Fruit fly (Drosophila melanogaster) whole organism, pupa: ENCODE measurements around the gene Hsc70-2.

Experiments
- CG10348 ChIP-seq: fragments of 200-800 bp; sonication (Bioruptor generic); IDR thresholded peaks from 2 replicates; pipeline ENCODE4 v1.3.6; 2022; ENCODE audit warnings: missing biosample characterization, missing genetic modification characterization
- CG12605 ChIP-seq: fragments of 200-800 bp; sonication (Bioruptor generic); IDR thresholded peaks from 2 replicates; pipeline ENCODE4 v1.3.6; 2022; ENCODE audit warnings: missing biosample characterization, missing genetic modification characterization
- CG13204 ChIP-seq: fragments of 200-800 bp; sonication (Bioruptor generic); optimal IDR thresholded peaks from 2 replicates; lab custom pipeline; 2018; ENCODE audit warnings: missing biosample characterization, mild to moderate bottlenecking, missing genetic modification characterization, moderate library complexity
- CG14655 ChIP-seq: fragments of 200-800 bp; sonication (Bioruptor generic); optimal IDR thresholded peaks from 3 replicates; lab custom pipeline; 2017; ENCODE audit warnings: mild to moderate bottlenecking, missing biosample characterization, missing genetic modification reagents, missing genetic modification characterization
- CG15710 ChIP-seq: fragments of 200-800 bp; sonication (Bioruptor generic); optimal IDR thresholded peaks from 2 replicates; lab custom pipeline; 2018; ENCODE audit warnings: missing biosample characterization, mild to moderate bottlenecking, missing genetic modification characterization, moderate library complexity
- CG17806 ChIP-seq: fragments of 200-800 bp; sonication (Bioruptor generic); optimal IDR thresholded peaks from 2 replicates; lab custom pipeline; 2018; ENCODE audit warnings: missing biosample characterization, mild to moderate bottlenecking, missing genetic modification characterization, moderate library complexity
- CG32121 ChIP-seq: fragments of 200-800 bp; sonication (Bioruptor generic); IDR thresholded peaks from 2 replicates; pipeline ENCODE4 v1.3.6; 2022; ENCODE audit warnings: missing biosample characterization, missing genetic modification characterization
- CG34367 ChIP-seq: fragments of 200-800 bp; sonication (Bioruptor generic); optimal IDR thresholded peaks from 2 replicates; lab custom pipeline; 2018; ENCODE audit warnings: missing biosample characterization, mild to moderate bottlenecking, missing genetic modification characterization
- CG4496 ChIP-seq: fragments of 200-800 bp; sonication (Bioruptor generic); IDR thresholded peaks from 3 replicates; pipeline ENCODE4 v1.3.6; 2022; ENCODE audit warnings: missing biosample characterization, missing genetic modification characterization
- CG8159 ChIP-seq: fragments of 200-800 bp; sonication (Bioruptor generic); optimal IDR thresholded peaks from 3 replicates; lab custom pipeline; 2018; ENCODE audit warnings: missing biosample characterization, mild to moderate bottlenecking, missing genetic modification characterization, moderate library complexity
- CG8301 ChIP-seq: fragments of 200-800 bp; sonication (Bioruptor generic); optimal IDR thresholded peaks from 2 replicates; lab custom pipeline; 2018; ENCODE audit warnings: missing biosample characterization, mild to moderate bottlenecking, missing genetic modification characterization
- CG9948 ChIP-seq: fragments of 200-800 bp; sonication (Bioruptor generic); optimal IDR thresholded peaks from 2 replicates; lab custom pipeline; 2018; ENCODE audit warnings: missing biosample characterization, mild to moderate bottlenecking, missing genetic modification characterization, moderate library complexity
- D1 ChIP-seq: fragments of 200-800 bp; sonication (Bioruptor generic); optimal IDR thresholded peaks from 2 replicates; lab custom pipeline; 2018; ENCODE audit warnings: missing biosample characterization, mild to moderate bottlenecking, missing genetic modification characterization, moderate library complexity
- EcR ChIP-seq: fragments of 200-800 bp; sonication (Bioruptor generic); optimal IDR thresholded peaks from 3 replicates; lab custom pipeline; 2019; ENCODE audit warnings: missing biosample characterization, missing genetic modification characterization, mild to moderate bottlenecking, moderate library complexity, missing genetic modification reagents
- Ets98B ChIP-seq: fragments of 200-800 bp; sonication (Bioruptor generic); IDR thresholded peaks from 2 replicates; pipeline ENCODE4 v1.3.6; 2022; ENCODE audit warnings: missing biosample characterization, missing genetic modification characterization
- Pif1A ChIP-seq: fragments of 200-800 bp; sonication (Bioruptor generic); optimal IDR thresholded peaks from 3 replicates; lab custom pipeline; 2016; ENCODE audit warnings: missing biosample characterization, missing genetic modification characterization
- Pif1B ChIP-seq: fragments of 200-800 bp; sonication (Bioruptor generic); optimal IDR thresholded peaks from 3 replicates; lab custom pipeline; 2016; ENCODE audit warnings: missing biosample characterization, missing genetic modification characterization
- Snoo ChIP-seq: fragments of 200-800 bp; sonication (Bioruptor generic); optimal IDR thresholded peaks from 3 replicates; lab custom pipeline; 2017; ENCODE audit warnings: missing biosample characterization, mild to moderate bottlenecking, missing genetic modification characterization, inconsistent platforms
- fd96Ca ChIP-seq: fragments of 200-800 bp; sonication (Bioruptor generic); IDR thresholded peaks from 3 replicates; pipeline ENCODE4 v1.3.6; 2022; ENCODE audit warnings: missing biosample characterization, missing genetic modification characterization
- gl ChIP-seq: fragments of 200-800 bp; sonication (Bioruptor generic); optimal IDR thresholded peaks from 2 replicates; lab custom pipeline; 2018; ENCODE audit warnings: missing biosample characterization, mild to moderate bottlenecking, missing genetic modification characterization
- rn ChIP-seq: fragments of 200-800 bp; sonication (Bioruptor generic); IDR thresholded peaks from 2 replicates; pipeline ENCODE4 v1.3.6; 2022; ENCODE audit warnings: missing biosample characterization, missing genetic modification characterization

Gene Hsc70-2

DNA sequence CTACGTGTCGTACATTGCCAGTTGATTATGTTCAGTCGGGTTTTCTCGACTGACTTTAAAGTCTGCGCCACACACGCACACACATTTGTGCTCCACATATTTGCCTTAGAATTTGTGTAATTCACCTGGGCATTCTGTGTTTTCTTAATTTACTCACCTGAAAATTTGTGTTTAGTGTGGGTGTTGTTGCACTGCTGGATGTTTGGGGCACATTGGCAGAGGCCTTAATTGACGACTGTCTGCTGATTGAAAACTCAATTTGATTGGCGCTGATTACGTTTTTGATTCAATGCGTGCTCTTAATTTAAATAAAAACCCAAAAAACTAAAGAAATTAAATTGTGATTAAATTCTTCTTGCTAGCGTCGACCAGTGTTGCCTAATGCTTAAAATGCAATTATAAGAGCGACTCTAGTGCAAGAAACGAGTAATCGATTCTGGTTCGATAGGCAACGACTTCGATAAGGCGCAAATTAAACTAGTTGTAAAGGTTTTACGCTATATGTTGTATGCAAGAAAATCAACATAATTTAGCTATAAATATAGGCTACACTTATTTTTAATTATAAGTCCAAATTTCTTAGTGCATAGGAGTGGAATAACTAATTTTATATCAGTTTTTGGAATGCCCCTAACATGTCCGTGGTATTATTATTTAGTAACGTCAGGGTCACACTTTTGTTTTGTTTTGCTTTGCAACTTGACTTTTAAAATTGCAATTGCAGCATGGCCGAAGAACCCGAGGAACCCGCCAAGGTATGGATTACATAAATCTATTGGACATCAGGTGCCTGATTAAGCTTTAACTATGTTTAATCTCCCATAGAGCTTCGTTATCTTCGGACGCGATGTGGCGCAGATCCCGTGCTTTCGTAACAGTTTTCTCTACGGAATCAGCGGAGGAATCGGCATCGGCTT is 14.0 kb upstream of the Hsc70-2 start, which contains the start of the genes CG46281 and CG46280:
Gene CG46281 (minus strand): TSS at position 51 of the 917 bp plus-strand sequence.
Gene CG46280 (minus strand): TSS at position 403 of the 917 bp plus-strand sequence.
- TF ChIP-seq CG12605 (GFP tag; lab: Robert Waterston, UW) (no peak), Pif1B (no peak), CG8301 (tag; lab: Kevin White, UChicago) (no peak), CG10348 (GFP tag; lab: Robert Waterston, UW) (no peak), CG32121 (GFP tag; lab: Robert Waterston, UW) (no peak), gl (no peak), fd96Ca (GFP tag; lab: Robert Waterston, UW) (no peak), Snoo (tag; lab: Kevin White, UChicago) (no peak), D1 (tag; lab: Kevin White, UChicago) (no peak), rn (GFP tag; lab: Robert Waterston, UW) (no peak), CG13204 (GFP tag; lab: Kevin White, UChicago) (no peak), CG4496 (GFP tag; lab: Robert Waterston, UW) (no peak), CG34367 (tag; lab: Kevin White, UChicago) (no peak), Ets98B (GFP tag; lab: Robert Waterston, UW) (no peak), Pif1A (GFP tag; lab: Kevin White, UChicago) (no peak), CG17806 (tag; lab: Kevin White, UChicago) (no peak), CG8159 (no peak), CG14655 (GFP tag; lab: Kevin White, UChicago) (no peak)
- TF ChIP-seq, all 21 proteins: peak for 0

dm6 chr3R:13032323-13032722 is 12.2 kb upstream of the Hsc70-2 start, which contains the start of gene ry:
TSS of gene ry (plus strand) at chr3R:13032528.
- peak; percentile 14; the same call in 1 of the 2 replicates for TF ChIP-seq CG32121 (GFP tag; lab: Robert Waterston, UW)
- TF ChIP-seq rn (GFP tag; lab: Robert Waterston, UW) = no peak
- TF ChIP-seq fd96Ca (GFP tag; lab: Robert Waterston, UW) = no peak
- TF ChIP-seq, all 21 proteins: peak for 1

- TF ChIP-seq Ets98B (GFP tag; lab: Robert Waterston, UW) = 0 out of 2 replicates have a peak, but pooled peaks have one; percentile 37
- no peak for TF ChIP-seq fd96Ca (GFP tag; lab: Robert Waterston, UW)
- TF ChIP-seq CG8301 (tag; lab: Kevin White, UChicago) = no peak
- TF ChIP-seq EcR (GFP tag; lab: Kevin White, UChicago) = no peak
- TF ChIP-seq CG4496 (GFP tag; lab: Robert Waterston, UW) = 0 out of 3 replicates have a peak, but pooled peaks have one; percentile 36
- no peak for TF ChIP-seq CG10348 (GFP tag; lab: Robert Waterston, UW)
- TF ChIP-seq CG15710 (tag; lab: Kevin White, UChicago) = no peak
- TF ChIP-seq CG8159 = no peak
- no peak for TF ChIP-seq CG13204 (GFP tag; lab: Kevin White, UChicago)
- no peak for TF ChIP-seq CG12605 (GFP tag; lab: Robert Waterston, UW)
- no peak for TF ChIP-seq Snoo (tag; lab: Kevin White, UChicago)
- TF ChIP-seq Pif1A (GFP tag; lab: Kevin White, UChicago) = no peak
- no peak for TF ChIP-seq D1 (tag; lab: Kevin White, UChicago)
- no peak for TF ChIP-seq CG17806 (tag; lab: Kevin White, UChicago)
- TF ChIP-seq CG32121 (GFP tag; lab: Robert Waterston, UW) = peak; percentile 33
Observed at dm6 chr3R:13032975-13033445, 11.5 kb upstream of the Hsc70-2 start.

DNA sequence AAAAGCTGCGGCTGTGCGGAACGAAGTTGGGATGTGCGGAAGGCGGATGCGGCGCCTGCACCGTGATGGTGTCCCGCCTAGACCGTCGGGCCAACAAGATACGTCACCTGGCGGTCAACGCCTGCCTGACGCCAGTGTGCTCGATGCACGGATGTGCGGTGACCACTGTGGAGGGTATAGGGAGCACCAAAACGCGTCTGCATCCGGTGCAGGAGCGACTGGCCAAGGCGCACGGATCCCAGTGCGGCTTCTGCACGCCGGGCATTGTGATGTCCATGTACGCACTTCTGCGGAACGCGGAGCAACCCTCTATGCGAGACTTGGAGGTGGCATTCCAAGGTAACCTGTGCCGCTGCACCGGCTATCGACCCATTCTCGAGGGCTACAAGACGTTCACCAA is 10.9 kb upstream of the Hsc70-2 start:
- TF ChIP-seq Pif1B (no peak), CG13204 (GFP tag; lab: Kevin White, UChicago) (no peak), CG9948 (tag; lab: Kevin White, UChicago) (no peak), CG10348 (GFP tag; lab: Robert Waterston, UW) (no peak), fd96Ca (GFP tag; lab: Robert Waterston, UW) (no peak), CG4496 (GFP tag; lab: Robert Waterston, UW) (no peak), Pif1A (GFP tag; lab: Kevin White, UChicago) (no peak), gl (no peak), Snoo (tag; lab: Kevin White, UChicago) (no peak), CG8301 (tag; lab: Kevin White, UChicago) (no peak), CG32121 (GFP tag; lab: Robert Waterston, UW) (no peak), CG14655 (GFP tag; lab: Kevin White, UChicago) (no peak), CG17806 (tag; lab: Kevin White, UChicago) (no peak), CG15710 (tag; lab: Kevin White, UChicago) (no peak)

dm6 chr3R:13036064-13036463 is 8.5 kb upstream of the Hsc70-2 start:
- TF ChIP-seq Pif1A (GFP tag; lab: Kevin White, UChicago) = no peak
- TF ChIP-seq CG8159 = no peak
- no peak for TF ChIP-seq CG4496 (GFP tag; lab: Robert Waterston, UW)
- no peak for TF ChIP-seq CG9948 (tag; lab: Kevin White, UChicago)
- TF ChIP-seq CG32121 (GFP tag; lab: Robert Waterston, UW) = no peak
- TF ChIP-seq CG17806 (tag; lab: Kevin White, UChicago) = no peak
- TF ChIP-seq CG10348 (GFP tag; lab: Robert Waterston, UW) = no peak
- TF ChIP-seq CG14655 (GFP tag; lab: Kevin White, UChicago) = no peak
- TF ChIP-seq Snoo (tag; lab: Kevin White, UChicago) = no peak
- no peak for TF ChIP-seq Pif1B
- no peak for TF ChIP-seq D1 (tag; lab: Kevin White, UChicago)
